Worm (Caenorhabditis elegans): ENCODE data around the gene efn-2.

DNA sequence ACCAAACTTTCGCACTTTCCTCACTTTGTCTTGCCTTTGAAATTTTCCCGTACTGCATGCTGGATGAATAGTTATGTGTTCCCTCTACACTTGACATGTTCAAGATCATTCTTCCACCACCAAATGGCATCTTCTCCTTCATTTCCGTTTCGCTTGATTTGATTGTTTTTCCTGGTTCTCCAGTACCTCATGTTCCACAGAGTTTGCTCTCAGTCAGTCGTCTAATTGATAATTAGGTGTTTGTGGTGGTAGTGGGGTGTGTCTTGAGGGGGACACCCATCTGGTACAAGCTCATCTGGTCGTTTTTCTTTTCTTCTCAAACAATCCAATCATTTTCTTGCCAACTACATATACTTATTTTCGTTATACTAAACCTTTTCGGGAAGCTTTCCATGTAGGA is 5.1 kb upstream of the efn-2 start:
- TF ChIP-seq ztf-11 (tag; optimal IDR thresholded peaks at IDR 0.05) (no peak), mdl-1 (tag; optimal IDR thresholded peaks at IDR 0.05) (no peak), unc-62 (GFP tag; optimal IDR thresholded peaks at IDR 0.05) (no peak), nhr-11 (tag; optimal IDR thresholded peaks at IDR 0.05) (no peak), ama-1 (optimal IDR thresholded peaks at IDR 0.05) (no peak), zag-1 (tag; optimal IDR thresholded peaks at IDR 0.05) (no peak), lin-13 (GFP tag; optimal IDR thresholded peaks at IDR 0.05) (no peak), snpc-4 (tag; optimal IDR thresholded peaks at IDR 0.05) (no peak), ceh-16 (tag; optimal IDR thresholded peaks at IDR 0.05) (no peak), F13H6.1 (tag; optimal IDR thresholded peaks at IDR 0.05) (no peak), fos-1 (tag; optimal IDR thresholded peaks at IDR 0.05) (no peak), ztf-4 (tag; optimal IDR thresholded peaks at IDR 0.05) (no peak)
